Worm (Caenorhabditis elegans) whole organism, late embryonic: ENCODE data around the gene exos-9.

Experiments used
- C38D4.7 ChIP-seq: fragments of 200-800 bp; sonication (Bioruptor generic); optimal IDR thresholded peaks from 2 replicates; lab custom pipeline; 2018; ENCODE audit warnings: mild to moderate bottlenecking, missing genetic modification characterization, moderate library complexity, missing compliant biosample characterization
- F13H6.1 ChIP-seq: sonication (generic microtip); optimal IDR thresholded peaks from 2 replicates; lab custom pipeline; 2016; ENCODE audit warnings: missing genetic modification characterization, missing compliant biosample characterization
- ahr-1 ChIP-seq: sonication (generic microtip); optimal IDR thresholded peaks from 2 replicates; lab custom pipeline; 2016; ENCODE audit warnings: missing genetic modification characterization, missing compliant biosample characterization
- ama-1 ChIP-seq: fragments of 150-350 bp; optimal IDR thresholded peaks from 2 replicates; lab custom pipeline; 2014
- ceh-30 ChIP-seq: fragments of 150-350 bp; optimal IDR thresholded peaks from 2 replicates; lab custom pipeline; 2014; ENCODE audit warnings: missing biosample characterization, missing genetic modification characterization
- ceh-9 ChIP-seq: sonication (generic microtip); optimal IDR thresholded peaks from 2 replicates; lab custom pipeline; 2016; ENCODE audit warnings: mild to moderate bottlenecking, missing genetic modification characterization, inconsistent platforms, missing compliant biosample characterization
- elt-2 ChIP-seq: sonication (generic microtip); optimal IDR thresholded peaks from 2 replicates; lab custom pipeline; 2016; ENCODE audit warnings: missing genetic modification reagents, missing genetic modification characterization, missing compliant biosample characterization
- nfya-1 ChIP-seq: sonication (generic microtip); optimal IDR thresholded peaks from 2 replicates; lab custom pipeline; 2017; ENCODE audit warnings: missing genetic modification characterization, mild to moderate bottlenecking, missing compliant biosample characterization, antibody characterized with exemption, moderate library complexity
- nhr-11 ChIP-seq: fragments of 150-350 bp; optimal IDR thresholded peaks from 2 replicates; lab custom pipeline; 2014; ENCODE audit warnings: missing biosample characterization, missing genetic modification characterization
- nhr-232 ChIP-seq: sonication (generic microtip); optimal IDR thresholded peaks from 2 replicates; lab custom pipeline; 2016; ENCODE audit warnings: missing genetic modification characterization, missing compliant biosample characterization
- pqm-1 ChIP-seq: sonication (generic microtip); optimal IDR thresholded peaks from 2 replicates; lab custom pipeline; 2016; ENCODE audit warnings: missing genetic modification characterization, missing compliant biosample characterization
- rnt-1 ChIP-seq: sonication (generic microtip); optimal IDR thresholded peaks from 2 replicates; lab custom pipeline; 2016; ENCODE audit warnings: missing genetic modification characterization, missing compliant biosample characterization
- sox-4 ChIP-seq: sonication (generic microtip); optimal IDR thresholded peaks from 2 replicates; lab custom pipeline; 2017; ENCODE audit warnings: mild to moderate bottlenecking, missing genetic modification characterization, inconsistent platforms, missing compliant biosample characterization
- unc-86 ChIP-seq: sonication (generic microtip); optimal IDR thresholded peaks from 2 replicates; lab custom pipeline; 2016; ENCODE audit warnings: missing genetic modification characterization, missing compliant biosample characterization

DNA sequence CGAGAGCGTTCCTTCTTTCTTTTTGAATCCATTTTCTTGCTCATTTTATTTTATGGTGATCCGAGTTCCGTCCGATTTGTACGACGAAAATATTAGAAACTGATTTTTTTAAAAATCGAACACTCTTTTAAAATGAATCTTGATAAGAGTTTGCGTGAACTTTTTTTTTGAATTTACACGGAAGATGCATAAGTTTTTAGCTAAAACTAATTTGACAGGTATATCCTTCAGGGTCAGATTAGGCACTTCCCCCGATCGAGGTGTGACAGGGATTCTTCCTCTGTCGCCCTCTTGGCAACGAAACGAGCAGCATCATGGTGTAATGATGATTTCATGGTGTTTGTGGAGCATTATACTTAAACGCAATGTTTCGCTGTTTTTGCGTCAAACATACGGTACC, 2.5 kb downstream of the exos-9 start, which contains the start of gene F37C12.18:
- TF ChIP-seq ahr-1 (tag; lab: Kevin White, UChicago), result no peak
- TF ChIP-seq unc-86 (tag; lab: Kevin White, UChicago), result no peak
- no peak for TF ChIP-seq nhr-11
- no peak for TF ChIP-seq sox-4 (tag; lab: Kevin White, UChicago)
- no peak for TF ChIP-seq C38D4.7 (GFP tag; lab: Kevin White, UChicago)
- no peak for TF ChIP-seq nfya-1 (tag; lab: Kevin White, UChicago)
- TF ChIP-seq nhr-232 (tag; lab: Kevin White, UChicago), result no peak
- no peak for TF ChIP-seq elt-2 (tag; lab: Kevin White, UChicago)
- no peak for TF ChIP-seq rnt-1 (tag; lab: Kevin White, UChicago)
- no peak for TF ChIP-seq F13H6.1
- TF ChIP-seq ama-1 (lab: Kevin White, UChicago), result no peak
- no peak for TF ChIP-seq ceh-9 (tag; lab: Kevin White, UChicago)
- no peak for TF ChIP-seq ceh-30 (tag; lab: Kevin White, UChicago)
- no peak for TF ChIP-seq pqm-1
